Fruit fly (Drosophila melanogaster): ENCODE results near the gene mfrn.

mfrn gene

dm6 chr3R:27925000-27925970 is 22.5 kb downstream of the mfrn start, which contains the start of gene mino:
Gene mino (plus strand): TSS chr3R:27925191.
- TF ChIP-seq CG32264 (GFP tag; optimal IDR thresholded peaks at IDR 0.05) (no peak), Jra (GFP tag; optimal IDR thresholded peaks at IDR 0.05) (peak; percentile 21), dmrt93B (GFP tag; optimal IDR thresholded peaks at IDR 0.05) (no peak), CG9705 (GFP tag; optimal IDR thresholded peaks at IDR 0.05) (peak; percentile 2), HLH106 (tag; optimal IDR thresholded peaks at IDR 0.05) (peak; percentile 4), Sp1 (GFP tag; optimal IDR thresholded peaks at IDR 0.05) (peak; percentile 48), fru (GFP tag; optimal IDR thresholded peaks at IDR 0.05) (peak; percentile 22), Hr78 (GFP tag; optimal IDR thresholded peaks at IDR 0.05) (no peak), Hr83 (GFP tag; optimal IDR thresholded peaks at IDR 0.05; ENCODE audit: poor library complexity, severe bottlenecking) (peak; percentile 38), CrebA (GFP tag; optimal IDR thresholded peaks at IDR 0.05; ENCODE audit: borderline replicate concordance) (no peak), rgr (GFP tag; optimal IDR thresholded peaks at IDR 0.05) (peak; percentile 38), Abd-B (GFP tag; optimal IDR thresholded peaks at IDR 0.05) (no peak), Dfd (GFP tag; optimal IDR thresholded peaks at IDR 0.05) (no peak), sv (GFP tag; optimal IDR thresholded peaks at IDR 0.05) (no peak), ey (GFP tag; optimal IDR thresholded peaks at IDR 0.05) (no peak), Vsx2 (GFP tag; optimal IDR thresholded peaks at IDR 0.05; ENCODE audit: partially characterized antibody) (no peak), N (GFP tag; optimal IDR thresholded peaks at IDR 0.05) (no peak), foxo (GFP tag; optimal IDR thresholded peaks at IDR 0.05) (no peak), woc (GFP tag; optimal IDR thresholded peaks at IDR 0.05) (peak; percentile 4), Hnf4 (GFP tag; optimal IDR thresholded peaks at IDR 0.05) (peak; percentile 6), lola (GFP tag; optimal IDR thresholded peaks at IDR 0.05) (no peak), br (GFP tag; optimal IDR thresholded peaks at IDR 0.05) (peak; percentile 30), Dif (GFP tag; optimal IDR thresholded peaks at IDR 0.05; ENCODE audit: partially characterized antibody) (peak; percentile 87), Rel (GFP tag; optimal IDR thresholded peaks at IDR 0.05) (no peak), Rel (tag; optimal IDR thresholded peaks at IDR 0.05) (peak; percentile 63), OdsH (GFP tag; optimal IDR thresholded peaks at IDR 0.05) (peak; percentile 42), dsf (GFP tag; optimal IDR thresholded peaks at IDR 0.05; ENCODE audit: borderline replicate concordance) (no peak), jim (GFP tag; optimal IDR thresholded peaks at IDR 0.05) (no peak), Myc (optimal IDR thresholded peaks at IDR 0.05) (no peak), pan (optimal IDR thresholded peaks at IDR 0.05) (no peak), h (GFP tag; optimal IDR thresholded peaks at IDR 0.05) (peak; percentile 79), GATAd (GFP tag; optimal IDR thresholded peaks at IDR 0.05) (peak; percentile 40), usp (GFP tag; optimal IDR thresholded peaks at IDR 0.05) (no peak), Mio (GFP tag; optimal IDR thresholded peaks at IDR 0.05) (no peak), brk (GFP tag; optimal IDR thresholded peaks at IDR 0.05) (no peak), sage (GFP tag; optimal IDR thresholded peaks at IDR 0.05) (peak; percentile 5), psq (GFP tag; optimal IDR thresholded peaks at IDR 0.05) (no peak), tai (GFP tag; optimal IDR thresholded peaks at IDR 0.05) (no peak), dl (GFP tag; optimal IDR thresholded peaks at IDR 0.05; ENCODE audit: insufficient read depth in 1 of 2, partially characterized antibody in 2 of 2) (peak; percentile 35 to 80)

- TF ChIP-seq Dfd (GFP tag; optimal IDR thresholded peaks at IDR 0.05) (no peak), Sp1 (GFP tag; optimal IDR thresholded peaks at IDR 0.05) (peak; percentile 91), dsf (GFP tag; optimal IDR thresholded peaks at IDR 0.05; ENCODE audit: borderline replicate concordance) (peak; percentile 68), CG9705 (GFP tag; optimal IDR thresholded peaks at IDR 0.05) (peak; percentile 81), Hr83 (GFP tag; optimal IDR thresholded peaks at IDR 0.05; ENCODE audit: poor library complexity, severe bottlenecking) (peak; percentile 90), dl (GFP tag; optimal IDR thresholded peaks at IDR 0.05; ENCODE audit: insufficient read depth in 1 of 2, partially characterized antibody in 2 of 2) (no peak), rgr (GFP tag; optimal IDR thresholded peaks at IDR 0.05) (peak; percentile 92), brk (GFP tag; optimal IDR thresholded peaks at IDR 0.05) (no peak), GATAd (GFP tag; optimal IDR thresholded peaks at IDR 0.05) (no peak), Myc (optimal IDR thresholded peaks at IDR 0.05) (peak; percentile 55), lola (GFP tag; optimal IDR thresholded peaks at IDR 0.05) (no peak), Vsx2 (GFP tag; optimal IDR thresholded peaks at IDR 0.05; ENCODE audit: partially characterized antibody) (no peak), h (GFP tag; optimal IDR thresholded peaks at IDR 0.05) (peak; percentile 76), Rel (GFP tag; optimal IDR thresholded peaks at IDR 0.05) (no peak), Rel (tag; optimal IDR thresholded peaks at IDR 0.05) (peak; percentile 31), tai (GFP tag; optimal IDR thresholded peaks at IDR 0.05) (no peak), N (GFP tag; optimal IDR thresholded peaks at IDR 0.05) (no peak), usp (GFP tag; optimal IDR thresholded peaks at IDR 0.05) (no peak), sage (GFP tag; optimal IDR thresholded peaks at IDR 0.05) (peak; percentile 42), HLH106 (tag; optimal IDR thresholded peaks at IDR 0.05) (peak; percentile 37), sv (GFP tag; optimal IDR thresholded peaks at IDR 0.05) (peak; percentile 83), CrebA (GFP tag; optimal IDR thresholded peaks at IDR 0.05; ENCODE audit: borderline replicate concordance) (no peak), br (GFP tag; optimal IDR thresholded peaks at IDR 0.05) (peak; percentile 74), dmrt93B (GFP tag; optimal IDR thresholded peaks at IDR 0.05) (peak; percentile 77), pan (optimal IDR thresholded peaks at IDR 0.05) (no peak), Hr78 (GFP tag; optimal IDR thresholded peaks at IDR 0.05) (no peak), foxo (GFP tag; optimal IDR thresholded peaks at IDR 0.05) (peak in 1 of 2 experiments; percentile 66), Mio (GFP tag; optimal IDR thresholded peaks at IDR 0.05) (peak; percentile 65), woc (GFP tag; optimal IDR thresholded peaks at IDR 0.05) (peak; percentile 69), OdsH (GFP tag; optimal IDR thresholded peaks at IDR 0.05) (peak; percentile 77), psq (GFP tag; optimal IDR thresholded peaks at IDR 0.05) (peak; percentile 61), ey (GFP tag; optimal IDR thresholded peaks at IDR 0.05) (peak; percentile 35), Jra (GFP tag; optimal IDR thresholded peaks at IDR 0.05) (no peak), fru (GFP tag; optimal IDR thresholded peaks at IDR 0.05) (peak; percentile 57), Abd-B (GFP tag; optimal IDR thresholded peaks at IDR 0.05) (no peak), jim (GFP tag; optimal IDR thresholded peaks at IDR 0.05) (no peak), Hnf4 (GFP tag; optimal IDR thresholded peaks at IDR 0.05) (no peak), CG32264 (GFP tag; optimal IDR thresholded peaks at IDR 0.05) (peak; percentile 39), Dif (GFP tag; optimal IDR thresholded peaks at IDR 0.05; ENCODE audit: partially characterized antibody) (no peak)
Observed at dm6 chr3R:27922673-27923175, 25.1 kb downstream of the mfrn start, which contains the start of gene RpL4. Gene RpL4 (plus strand): TSS chr3R:27922821.
